Fruit fly (Drosophila melanogaster): Measurements from ENCODE around the gene SPARC.
A peak's percentile ranks its signal among the peaks of the same experiment; 100 is the strongest.

The SPARC gene

DNA sequence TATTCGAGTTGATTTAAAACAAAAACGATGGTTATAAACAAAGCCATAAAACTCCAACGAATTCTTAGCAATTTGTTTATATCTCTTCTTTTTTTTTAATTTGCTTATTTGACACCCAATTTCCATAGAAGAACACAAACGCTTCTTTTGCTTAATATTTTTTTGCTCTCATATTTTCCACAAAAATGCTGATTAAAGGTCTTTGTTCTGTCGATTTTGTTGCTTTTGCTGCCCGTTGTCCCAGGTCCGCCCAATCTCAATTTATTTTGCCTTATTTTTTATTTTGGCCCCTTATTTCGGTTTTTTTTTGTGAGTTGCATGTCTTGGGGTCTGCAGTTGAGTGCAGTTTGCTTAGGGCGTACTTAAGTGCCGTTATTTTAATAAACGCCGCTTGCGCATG, 34.2 kb upstream of the SPARC start:
- TF ChIP-seq fd96Ca (GFP tag; IDR thresholded peaks at IDR 0.05) (no peak), CG8159 (tag; optimal IDR thresholded peaks at IDR 0.05) (no peak), Pif1A (GFP tag; optimal IDR thresholded peaks at IDR 0.05) (no peak), Ets98B (GFP tag; IDR thresholded peaks at IDR 0.05) (no peak), CG12605 (GFP tag; IDR thresholded peaks at IDR 0.05) (no peak), Pif1B (GFP tag; optimal IDR thresholded peaks at IDR 0.05) (no peak), CG32121 (GFP tag; IDR thresholded peaks at IDR 0.05) (no peak), CG4496 (GFP tag; IDR thresholded peaks at IDR 0.05) (no peak), CG9948 (tag; optimal IDR thresholded peaks at IDR 0.05) (no peak), EcR (GFP tag; optimal IDR thresholded peaks at IDR 0.05) (no peak), CG15710 (tag; optimal IDR thresholded peaks at IDR 0.05) (no peak), D1 (tag; optimal IDR thresholded peaks at IDR 0.05) (no peak), CG14655 (GFP tag; optimal IDR thresholded peaks at IDR 0.05) (no peak), CG10348 (GFP tag; IDR thresholded peaks at IDR 0.05) (no peak), rn (GFP tag; IDR thresholded peaks at IDR 0.05) (no peak), CG13204 (GFP tag; optimal IDR thresholded peaks at IDR 0.05) (no peak), CG34367 (tag; optimal IDR thresholded peaks at IDR 0.05) (no peak), Snoo (tag; optimal IDR thresholded peaks at IDR 0.05) (no peak)

DNA sequence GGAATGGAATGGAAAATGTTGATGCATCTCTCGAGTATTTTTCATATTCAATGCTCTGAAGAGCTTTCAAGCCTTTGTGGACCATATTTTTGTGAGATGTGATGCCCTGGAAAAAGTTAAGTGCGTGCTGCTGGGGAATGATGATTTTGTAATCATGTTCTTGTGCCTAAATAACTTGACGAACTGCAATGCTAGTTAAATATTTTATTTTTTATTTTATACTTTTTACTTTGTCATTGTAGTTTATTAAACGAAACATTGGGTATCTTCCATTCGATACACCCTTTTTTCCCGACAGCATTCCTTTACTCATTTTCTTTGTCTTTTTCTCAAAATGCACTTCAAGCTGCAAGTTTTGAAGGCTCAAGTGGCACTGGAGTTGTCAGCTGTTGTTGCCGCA, 28.2 kb upstream of the SPARC start:
- TF ChIP-seq gl (tag; optimal IDR thresholded peaks at IDR 0.05) (no peak), CG14655 (GFP tag; optimal IDR thresholded peaks at IDR 0.05) (peak; percentile 48), CG34367 (tag; optimal IDR thresholded peaks at IDR 0.05) (peak; percentile 0), EcR (GFP tag; optimal IDR thresholded peaks at IDR 0.05) (no peak), CG12605 (GFP tag; IDR thresholded peaks at IDR 0.05) (0 out of 2 replicates have a peak, but pooled peaks have one; percentile 36), CG8301 (tag; optimal IDR thresholded peaks at IDR 0.05) (peak; percentile 37), Pif1B (GFP tag; optimal IDR thresholded peaks at IDR 0.05) (peak; percentile 55), Pif1A (GFP tag; optimal IDR thresholded peaks at IDR 0.05) (peak; percentile 58), rn (GFP tag; IDR thresholded peaks at IDR 0.05) (0 out of 2 replicates have a peak, but pooled peaks have one; percentile 3), CG13204 (GFP tag; optimal IDR thresholded peaks at IDR 0.05) (no peak), CG32121 (GFP tag; IDR thresholded peaks at IDR 0.05) (0 out of 2 replicates have a peak, but pooled peaks have one; percentile 48), CG10348 (GFP tag; IDR thresholded peaks at IDR 0.05) (no peak), fd96Ca (GFP tag; IDR thresholded peaks at IDR 0.05) (no peak), D1 (tag; optimal IDR thresholded peaks at IDR 0.05) (no peak), CG4496 (GFP tag; IDR thresholded peaks at IDR 0.05) (peak; percentile 73), Snoo (tag; optimal IDR thresholded peaks at IDR 0.05) (no peak), CG15710 (tag; optimal IDR thresholded peaks at IDR 0.05) (peak; percentile 36), CG17806 (tag; optimal IDR thresholded peaks at IDR 0.05) (peak; percentile 42), Ets98B (GFP tag; IDR thresholded peaks at IDR 0.05) (peak; percentile 68), CG8159 (tag; optimal IDR thresholded peaks at IDR 0.05) (peak; percentile 47), CG9948 (tag; optimal IDR thresholded peaks at IDR 0.05) (peak; percentile 20)

dm6 chr3R:26897302-26897701, 25.5 kb upstream of the SPARC start:
- no peak for TF ChIP-seq CG13204 (GFP tag; optimal IDR thresholded peaks at IDR 0.05)
- no peak for TF ChIP-seq CG9948 (tag; optimal IDR thresholded peaks at IDR 0.05)
- TF ChIP-seq CG8301 (tag; optimal IDR thresholded peaks at IDR 0.05): no peak
- TF ChIP-seq CG10348 (GFP tag; IDR thresholded peaks at IDR 0.05): no peak
- TF ChIP-seq gl (tag; optimal IDR thresholded peaks at IDR 0.05): no peak
- no peak for TF ChIP-seq CG14655 (GFP tag; optimal IDR thresholded peaks at IDR 0.05)
- no peak for TF ChIP-seq rn (GFP tag; IDR thresholded peaks at IDR 0.05)
- no peak for TF ChIP-seq D1 (tag; optimal IDR thresholded peaks at IDR 0.05)
- no peak for TF ChIP-seq fd96Ca (GFP tag; IDR thresholded peaks at IDR 0.05)
- no peak for TF ChIP-seq EcR (GFP tag; optimal IDR thresholded peaks at IDR 0.05)
- no peak for TF ChIP-seq Snoo (tag; optimal IDR thresholded peaks at IDR 0.05)
- TF ChIP-seq CG4496 (GFP tag; IDR thresholded peaks at IDR 0.05): no peak
- no peak for TF ChIP-seq Ets98B (GFP tag; IDR thresholded peaks at IDR 0.05)
- TF ChIP-seq CG15710 (tag; optimal IDR thresholded peaks at IDR 0.05): no peak
- TF ChIP-seq CG8159 (tag; optimal IDR thresholded peaks at IDR 0.05): no peak
- TF ChIP-seq CG12605 (GFP tag; IDR thresholded peaks at IDR 0.05): no peak

DNA sequence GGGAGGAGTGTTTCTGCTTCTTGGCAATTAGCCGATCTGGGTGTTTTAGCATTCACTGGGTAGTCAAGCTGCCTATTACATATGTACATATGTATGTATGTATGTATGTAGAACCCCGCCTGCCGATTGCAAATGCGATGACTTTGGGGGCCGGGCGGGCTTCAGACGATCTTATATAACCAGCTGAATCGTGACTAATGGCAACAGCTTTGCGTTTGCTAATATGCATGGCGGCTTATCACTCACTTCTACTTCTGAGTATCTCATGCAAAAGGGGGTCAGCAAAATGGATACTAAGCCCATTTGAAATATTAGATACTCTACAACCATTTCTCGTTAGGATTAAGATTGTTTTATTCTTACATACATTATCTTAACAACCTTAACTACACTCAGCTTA, 24.5 kb upstream of the SPARC start:
- TF ChIP-seq Pif1A (GFP tag; optimal IDR thresholded peaks at IDR 0.05): no peak
- TF ChIP-seq CG8301 (tag; optimal IDR thresholded peaks at IDR 0.05): no peak
- TF ChIP-seq CG13204 (GFP tag; optimal IDR thresholded peaks at IDR 0.05): no peak
- no peak for TF ChIP-seq CG4496 (GFP tag; IDR thresholded peaks at IDR 0.05)
- TF ChIP-seq CG32121 (GFP tag; IDR thresholded peaks at IDR 0.05): no peak
- TF ChIP-seq Snoo (tag; optimal IDR thresholded peaks at IDR 0.05): no peak
- TF ChIP-seq rn (GFP tag; IDR thresholded peaks at IDR 0.05): no peak
- TF ChIP-seq fd96Ca (GFP tag; IDR thresholded peaks at IDR 0.05): no peak
- no peak for TF ChIP-seq gl (tag; optimal IDR thresholded peaks at IDR 0.05)
- TF ChIP-seq CG12605 (GFP tag; IDR thresholded peaks at IDR 0.05): no peak
- TF ChIP-seq CG8159 (tag; optimal IDR thresholded peaks at IDR 0.05): no peak
- TF ChIP-seq CG14655 (GFP tag; optimal IDR thresholded peaks at IDR 0.05): no peak
- TF ChIP-seq CG9948 (tag; optimal IDR thresholded peaks at IDR 0.05): no peak
- no peak for TF ChIP-seq CG10348 (GFP tag; IDR thresholded peaks at IDR 0.05)
- TF ChIP-seq Ets98B (GFP tag; IDR thresholded peaks at IDR 0.05): no peak
- no peak for TF ChIP-seq CG17806 (tag; optimal IDR thresholded peaks at IDR 0.05)
- no peak for TF ChIP-seq CG34367 (tag; optimal IDR thresholded peaks at IDR 0.05)
- no peak for TF ChIP-seq EcR (GFP tag; optimal IDR thresholded peaks at IDR 0.05)

- TF ChIP-seq gl (tag; optimal IDR thresholded peaks at IDR 0.05): no peak
- TF ChIP-seq Snoo (tag; optimal IDR thresholded peaks at IDR 0.05): peak; percentile 18
- TF ChIP-seq CG15710 (tag; optimal IDR thresholded peaks at IDR 0.05): peak; percentile 29
- no peak for TF ChIP-seq CG13204 (GFP tag; optimal IDR thresholded peaks at IDR 0.05)
- peak; percentile 30; the same call in 1 of the 2 replicates for TF ChIP-seq Ets98B (GFP tag; IDR thresholded peaks at IDR 0.05)
- TF ChIP-seq CG9948 (tag; optimal IDR thresholded peaks at IDR 0.05): peak; percentile 42
- peak; percentile 82 for TF ChIP-seq CG14655 (GFP tag; optimal IDR thresholded peaks at IDR 0.05)
- TF ChIP-seq CG12605 (GFP tag; IDR thresholded peaks at IDR 0.05): peak; percentile 25; the same call in 1 of the 2 replicates
- TF ChIP-seq fd96Ca (GFP tag; IDR thresholded peaks at IDR 0.05): peak; percentile 52; the same call in 1 of the 3 replicates
- peak; percentile 38 for TF ChIP-seq CG17806 (tag; optimal IDR thresholded peaks at IDR 0.05)
- TF ChIP-seq CG8159 (tag; optimal IDR thresholded peaks at IDR 0.05): peak; percentile 43
- TF ChIP-seq D1 (tag; optimal IDR thresholded peaks at IDR 0.05): no peak
- TF ChIP-seq CG32121 (GFP tag; IDR thresholded peaks at IDR 0.05): no peak
- TF ChIP-seq CG34367 (tag; optimal IDR thresholded peaks at IDR 0.05): peak; percentile 13
- TF ChIP-seq Pif1B (GFP tag; optimal IDR thresholded peaks at IDR 0.05): no peak
- TF ChIP-seq CG10348 (GFP tag; IDR thresholded peaks at IDR 0.05): no peak
- peak; percentile 80 for TF ChIP-seq CG8301 (tag; optimal IDR thresholded peaks at IDR 0.05)
- TF ChIP-seq rn (GFP tag; IDR thresholded peaks at IDR 0.05): no peak
- TF ChIP-seq Pif1A (GFP tag; optimal IDR thresholded peaks at IDR 0.05): peak; percentile 40
- TF ChIP-seq CG4496 (GFP tag; IDR thresholded peaks at IDR 0.05): no peak
- peak; percentile 78 for TF ChIP-seq EcR (GFP tag; optimal IDR thresholded peaks at IDR 0.05)
These were observed 22.0 kb upstream of the SPARC start for dm6 chr3R:26893621-26894316.
